Fruit fly (Drosophila melanogaster) whole organism, embryonic: ENCODE measurements around the gene kud.

Experiments
- C15 ChIP-seq: fragments of 200-800 bp; sonication (Bioruptor generic); IDR thresholded peaks from 3 replicates; pipeline ENCODE4 v1.3.6; 2022; ENCODE audit warnings: missing biosample characterization, missing genetic modification characterization
- CG10274 ChIP-seq: fragments of 200-800 bp; sonication (Bioruptor generic); optimal IDR thresholded peaks from 3 replicates; lab custom pipeline; 2017; ENCODE audit warnings: missing biosample characterization, mild to moderate bottlenecking, missing genetic modification characterization
- CG11093 ChIP-seq: fragments of 200-800 bp; sonication (Bioruptor generic); IDR thresholded peaks from 3 replicates; pipeline ENCODE4 v1.3.6; 2022; ENCODE audit warnings: missing biosample characterization, missing genetic modification characterization
- CG13424 ChIP-seq: fragments of 200-800 bp; sonication (Bioruptor generic); optimal IDR thresholded peaks from 2 replicates; lab custom pipeline; 2019; ENCODE audit warnings: missing biosample characterization, mild to moderate bottlenecking, missing genetic modification characterization, moderate library complexity
- CG16779 ChIP-seq: fragments of 200-800 bp; sonication (Bioruptor generic); IDR thresholded peaks from 2 replicates; pipeline ENCODE4 v1.3.6; 2022; ENCODE audit warnings: missing biosample characterization, missing genetic modification characterization
- CG17385 ChIP-seq: fragments of 200-800 bp; sonication (Bioruptor generic); optimal IDR thresholded peaks from 3 replicates; lab custom pipeline; 2018; ENCODE audit warnings: missing biosample characterization, mild to moderate bottlenecking, missing genetic modification characterization
- CG18262 ChIP-seq: fragments of 200-800 bp; optimal IDR thresholded peaks from 3 replicates; lab custom pipeline; 2019; ENCODE audit warnings: missing biosample characterization, mild to moderate bottlenecking, missing genetic modification characterization, moderate library complexity
- CG31224 ChIP-seq: fragments of 200-800 bp; sonication (Bioruptor generic); IDR thresholded peaks from 2 replicates; pipeline ENCODE4 v1.3.6; 2022; ENCODE audit warnings: missing biosample characterization, missing genetic modification characterization
- CG31365 ChIP-seq: fragments of 200-800 bp; sonication (Bioruptor generic); optimal IDR thresholded peaks from 2 replicates; lab custom pipeline; 2018; ENCODE audit warnings: missing biosample characterization, mild to moderate bottlenecking, missing genetic modification characterization
- CG3163 ChIP-seq: fragments of 200-800 bp; sonication (Bioruptor generic); optimal IDR thresholded peaks from 3 replicates; lab custom pipeline; 2016; ENCODE audit warnings: missing biosample characterization, missing genetic modification characterization
- CG4617 ChIP-seq: fragments of 200-800 bp; sonication (Bioruptor generic); optimal IDR thresholded peaks from 3 replicates; lab custom pipeline; 2016; ENCODE audit warnings: missing biosample characterization, missing genetic modification characterization, borderline replicate concordance
- CG6254 ChIP-seq: fragments of 200-800 bp; sonication (Bioruptor generic); optimal IDR thresholded peaks from 3 replicates; lab custom pipeline; 2017; ENCODE audit warnings: mild to moderate bottlenecking, missing biosample characterization, missing genetic modification reagents, missing genetic modification characterization
- CG6654 ChIP-seq: fragments of 200-800 bp; sonication (Bioruptor generic); optimal IDR thresholded peaks from 2 replicates; lab custom pipeline; 2017; ENCODE audit warnings: missing biosample characterization, mild to moderate bottlenecking, missing genetic modification characterization
- CG9797 ChIP-seq: fragments of 200-800 bp; sonication (Bioruptor generic); optimal IDR thresholded peaks from 3 replicates; lab custom pipeline; 2018; ENCODE audit warnings: missing biosample characterization, mild to moderate bottlenecking, missing genetic modification characterization
- D19B ChIP-seq: fragments of 200-800 bp; sonication (Bioruptor generic); optimal IDR thresholded peaks from 2 replicates; lab custom pipeline; 2017; ENCODE audit warnings: missing biosample characterization, mild to moderate bottlenecking, missing genetic modification characterization
- Dbx ChIP-seq: fragments of 200-800 bp; sonication (Bioruptor generic); IDR thresholded peaks from 3 replicates; pipeline ENCODE4 v1.3.6; 2022; ENCODE audit warnings: missing biosample characterization, missing genetic modification characterization
- Deaf1 ChIP-seq: fragments of 200-800 bp; optimal IDR thresholded peaks from 3 replicates; lab custom pipeline; 2019; ENCODE audit warnings: missing biosample characterization, mild to moderate bottlenecking, missing genetic modification characterization, moderate library complexity
- Drgx ChIP-seq: fragments of 200-800 bp; sonication (Bioruptor generic); IDR thresholded peaks from 2 replicates; pipeline ENCODE4 v1.3.6; 2022; ENCODE audit warnings: missing biosample characterization, missing genetic modification characterization
- Gsc ChIP-seq: fragments of 200-800 bp; sonication (Bioruptor generic); IDR thresholded peaks from 2 replicates; pipeline ENCODE4 v1.3.6; 2022; ENCODE audit warnings: missing biosample characterization, missing genetic modification characterization
- H2.0 ChIP-seq: fragments of 200-800 bp; sonication (Bioruptor generic); IDR thresholded peaks from 2 replicates; pipeline ENCODE4 v1.3.6; 2022; ENCODE audit warnings: missing biosample characterization, missing genetic modification characterization
- HLHmδ ChIP-seq: fragments of 200-800 bp; sonication (Bioruptor generic); optimal IDR thresholded peaks from 2 replicates; lab custom pipeline; 2018; ENCODE audit warnings: missing biosample characterization, mild to moderate bottlenecking, missing genetic modification characterization, moderate library complexity
- Hr39 ChIP-seq: fragments of >200 bp; optimal IDR thresholded peaks from 2 replicates; lab custom pipeline; 2017
- Hr51 ChIP-seq, 2 experiments: fragments of 200-800 bp; sonication (Bioruptor generic); optimal IDR thresholded peaks; 2 replicates in 1 of 2; 3 replicates in 1 of 2; lab custom pipeline; 2016 to 2018; ENCODE audit warnings: missing biosample characterization in 2 of 2, missing genetic modification characterization in 2 of 2, mild to moderate bottlenecking in 1 of 2, moderate library complexity in 1 of 2
- Hsf ChIP-seq: fragments of 200-800 bp; sonication (Bioruptor generic); optimal IDR thresholded peaks from 3 replicates; lab custom pipeline; 2016; ENCODE audit warnings: missing biosample characterization, missing genetic modification characterization
- Med ChIP-seq: fragments of 200-800 bp; sonication (Bioruptor generic); peaks from one replicate; lab custom pipeline; 2016; ENCODE audit warnings: missing biosample characterization, missing genetic modification characterization, mild to moderate bottlenecking, inconsistent platforms, moderate library complexity
- Nf-YC ChIP-seq: fragments of 200-800 bp; optimal IDR thresholded peaks from 3 replicates; lab custom pipeline; 2019; ENCODE audit warnings: missing biosample characterization, mild to moderate bottlenecking, missing genetic modification characterization, moderate library complexity
- Sin3A ChIP-seq: fragments of >200 bp; optimal IDR thresholded peaks from 2 replicates; lab custom pipeline; 2018
- ato ChIP-seq: fragments of 200-800 bp; sonication (Bioruptor generic); IDR thresholded peaks from 2 replicates; pipeline ENCODE4 v1.3.6; 2022; ENCODE audit warnings: missing biosample characterization, missing genetic modification characterization; ENCODE audit not compliant: partially characterized antibody
- bbx ChIP-seq: fragments of 200-800 bp; sonication (Bioruptor generic); IDR thresholded peaks from 2 replicates; pipeline ENCODE4 v1.3.6; 2022; ENCODE audit warnings: missing biosample characterization, missing genetic modification characterization; ENCODE audit not compliant: partially characterized antibody
- bowl ChIP-seq: fragments of 200-800 bp; sonication (Bioruptor generic); IDR thresholded peaks from 2 replicates; pipeline ENCODE4 v1.3.6; 2022; ENCODE audit warnings: missing biosample characterization, missing genetic modification characterization
- br ChIP-seq: fragments of >200 bp; optimal IDR thresholded peaks from 2 replicates; lab custom pipeline; 2017
- da ChIP-seq: fragments of 200-800 bp; sonication (Bioruptor generic); optimal IDR thresholded peaks from 2 replicates; lab custom pipeline; 2016; ENCODE audit warnings: missing biosample characterization, missing genetic modification characterization
- esg ChIP-seq: fragments of 200-800 bp; sonication (Bioruptor generic); conservative IDR thresholded peaks from 2 replicates; pipeline ENCODE4 v1.3.6; 2022; ENCODE audit warnings: missing biosample characterization, missing genetic modification characterization
- fd102C ChIP-seq: fragments of 200-800 bp; sonication (Bioruptor generic); optimal IDR thresholded peaks from 2 replicates; lab custom pipeline; 2018; ENCODE audit warnings: missing biosample characterization, mild to moderate bottlenecking, missing genetic modification characterization, moderate library complexity
- gem ChIP-seq: fragments of 200-800 bp; sonication (Bioruptor generic); optimal IDR thresholded peaks from 2 replicates; lab custom pipeline; 2019; ENCODE audit warnings: missing biosample characterization, mild to moderate bottlenecking, missing genetic modification characterization, moderate library complexity
- grau ChIP-seq: fragments of 200-800 bp; optimal IDR thresholded peaks from 3 replicates; lab custom pipeline; 2019; ENCODE audit warnings: missing biosample characterization, mild to moderate bottlenecking, missing genetic modification characterization, moderate library complexity
- grn ChIP-seq: fragments of 200-800 bp; sonication (Bioruptor generic); optimal IDR thresholded peaks from 3 replicates; lab custom pipeline; 2017; ENCODE audit warnings: missing biosample characterization, missing genetic modification characterization
- hbn ChIP-seq: fragments of 200-800 bp; sonication (Bioruptor generic); IDR thresholded peaks from 2 replicates; pipeline ENCODE4 v1.3.6; 2022; ENCODE audit warnings: missing biosample characterization, missing genetic modification characterization; ENCODE audit not compliant: partially characterized antibody
- kay ChIP-seq: fragments of 200-800 bp; sonication (Bioruptor generic); optimal IDR thresholded peaks from 2 replicates; lab custom pipeline; 2016; ENCODE audit warnings: missing biosample characterization, missing genetic modification characterization
- lab ChIP-seq: fragments of 200-800 bp; sonication (Bioruptor generic); optimal IDR thresholded peaks from 3 replicates; lab custom pipeline; 2017; ENCODE audit warnings: missing biosample characterization, missing genetic modification characterization, mild to moderate bottlenecking, moderate library complexity, missing genetic modification reagents
- nmo ChIP-seq: fragments of 200-800 bp; sonication (Bioruptor generic); optimal IDR thresholded peaks from 2 replicates; lab custom pipeline; 2018; ENCODE audit warnings: missing biosample characterization, mild to moderate bottlenecking, missing genetic modification characterization, moderate library complexity
- org-1 ChIP-seq: fragments of 200-800 bp; sonication (Bioruptor generic); optimal IDR thresholded peaks from 2 replicates; lab custom pipeline; 2017; ENCODE audit warnings: missing biosample characterization, missing genetic modification characterization
- repo ChIP-seq: fragments of 200-800 bp; sonication (Bioruptor generic); optimal IDR thresholded peaks from 2 replicates; lab custom pipeline; 2016; ENCODE audit warnings: missing biosample characterization, missing genetic modification characterization
- sd ChIP-seq: fragments of 200-800 bp; sonication (Bioruptor generic); optimal IDR thresholded peaks from 3 replicates; lab custom pipeline; 2018; ENCODE audit warnings: missing biosample characterization, mild to moderate bottlenecking, missing genetic modification characterization, moderate library complexity
- slbo ChIP-seq: fragments of 200-800 bp; sonication (Bioruptor generic); IDR thresholded peaks from 2 replicates; pipeline ENCODE4 v1.3.6; 2022; ENCODE audit warnings: missing biosample characterization, missing genetic modification characterization
- sr ChIP-seq: fragments of 200-800 bp; sonication (Bioruptor generic); IDR thresholded peaks from 3 replicates; pipeline ENCODE4 v1.3.6; 2022; ENCODE audit warnings: missing biosample characterization, missing genetic modification characterization
- trem ChIP-seq: fragments of 200-800 bp; optimal IDR thresholded peaks from 3 replicates; lab custom pipeline; 2019; ENCODE audit warnings: missing biosample characterization, mild to moderate bottlenecking, missing genetic modification characterization, moderate library complexity
- trh ChIP-seq: fragments of 200-800 bp; sonication (Bioruptor generic); optimal IDR thresholded peaks from 2 replicates; lab custom pipeline; 2016; ENCODE audit warnings: missing biosample characterization, missing genetic modification characterization
- twi ChIP-seq: fragments of 200-800 bp; optimal IDR thresholded peaks from 2 replicates; lab custom pipeline; 2019; ENCODE audit warnings: missing biosample characterization, mild to moderate bottlenecking, missing genetic modification characterization, moderate library complexity
- zen ChIP-seq: fragments of 200-800 bp; sonication (Bioruptor generic); optimal IDR thresholded peaks from 3 replicates; lab custom pipeline; 2018; ENCODE audit warnings: missing biosample characterization, mild to moderate bottlenecking, missing genetic modification characterization, moderate library complexity
- zf30C ChIP-seq: fragments of 200-800 bp; sonication (Bioruptor generic); optimal IDR thresholded peaks from 3 replicates; lab custom pipeline; 2018; ENCODE audit warnings: missing biosample characterization, mild to moderate bottlenecking, missing genetic modification characterization

The kud gene

DNA sequence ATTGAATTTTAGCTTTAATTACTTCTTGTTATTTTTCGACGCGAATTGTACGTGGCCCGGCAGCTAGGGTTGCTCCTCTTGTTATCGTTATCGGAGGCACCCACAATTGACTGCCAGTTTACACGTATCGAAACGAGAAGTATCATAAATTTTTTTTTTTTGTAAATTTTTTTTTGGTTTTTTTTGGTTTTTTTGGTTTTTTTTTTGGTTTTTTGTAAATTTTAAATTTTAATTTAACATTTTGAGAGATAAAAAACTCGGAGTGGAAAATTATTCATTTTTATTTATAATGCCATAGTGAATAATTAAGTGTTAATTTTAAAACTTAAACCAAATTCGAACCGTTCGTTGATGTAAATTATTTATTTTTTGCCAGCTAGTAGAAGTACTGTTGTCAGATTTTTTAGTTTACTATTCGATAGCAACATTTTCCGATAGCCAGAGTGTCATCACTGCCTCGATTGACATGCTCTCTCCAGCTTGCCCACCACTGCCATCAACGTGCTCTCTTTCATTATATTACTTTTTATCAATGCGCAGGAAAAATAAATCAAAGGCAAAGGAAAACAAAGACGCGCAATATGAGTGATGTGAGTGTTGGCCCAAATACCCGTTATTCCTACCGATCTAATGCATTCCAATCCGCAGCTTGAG lies at the start of gene kud, which contains the start of gene Zcchc7 (continued):
- TF ChIP-seq zen (tag; lab: Kevin White, UChicago) (peak; percentile 33), Gsc (no peak), nmo (GFP tag; lab: Kevin White, UChicago) (peak; percentile 79), Sin3A (peak; percentile 30), Hr51 (GFP tag; optimal IDR thresholded peaks at IDR 0.05; lab: Kevin White, UChicago) (peak in 1 of 2 experiments; percentile 59), CG13424 (peak; percentile 82), CG6254 (GFP tag; lab: Kevin White, UChicago) (no peak), Drgx (GFP tag; lab: Robert Waterston, UW) (0 out of 2 replicates have a peak, but pooled peaks have one; percentile 7), Hsf (peak; percentile 62), slbo (GFP tag; lab: Robert Waterston, UW) (peak; percentile 60), Nf-YC (tag; lab: Kevin White, UChicago) (peak; percentile 79), Hr39 (no peak), org-1 (no peak), bowl (GFP tag; lab: Robert Waterston, UW) (no peak), repo (GFP tag; lab: Kevin White, UChicago) (peak; percentile 17), CG11093 (GFP tag; lab: Robert Waterston, UW) (no peak), D19B (GFP tag; lab: Kevin White, UChicago) (peak; percentile 23), hbn (no peak), trem (tag; lab: Kevin White, UChicago) (peak; percentile 70), CG18262 (peak; percentile 69), CG31365 (tag; lab: Kevin White, UChicago) (no peak), ato (GFP tag; lab: Robert Waterston, UW) (0 out of 2 replicates have a peak, but pooled peaks have one; percentile 10), br (lab: Kevin White, UChicago) (no peak), CG3163 (GFP tag; lab: Kevin White, UChicago) (peak; percentile 47), H2.0 (GFP tag; lab: Robert Waterston, UW) (no peak), CG10274 (GFP tag; lab: Kevin White, UChicago) (no peak), CG31224 (GFP tag; lab: Robert Waterston, UW) (no peak), da (GFP tag; lab: Kevin White, UChicago) (no peak), CG4617 (GFP tag; lab: Kevin White, UChicago) (peak; percentile 37), CG16779 (GFP tag; lab: Robert Waterston, UW) (no peak), twi (peak; percentile 48), fd102C (GFP tag; lab: Kevin White, UChicago) (no peak), C15 (no peak), grau (tag; lab: Kevin White, UChicago) (peak; percentile 79), lab (no peak), bbx (GFP tag; lab: Robert Waterston, UW) (peak; percentile 7; the same call in 1 of the 2 replicates), trh (GFP tag; lab: Kevin White, UChicago) (no peak), Dbx (GFP tag; lab: Robert Waterston, UW) (peak; percentile 28; the same call in 1 of the 3 replicates), kay (GFP tag; lab: Kevin White, UChicago) (peak; percentile 38), sd (tag; lab: Kevin White, UChicago) (no peak), HLHmδ (GFP tag; lab: Kevin White, UChicago) (no peak), zf30C (peak; percentile 17), esg (GFP tag; lab: Robert Waterston, UW) (no peak; the same call in 1 of the 2 replicates), CG9797 (GFP tag; lab: Kevin White, UChicago) (peak; percentile 24), sr (GFP tag; lab: Robert Waterston, UW) (no peak), gem (no peak), CG6654 (GFP tag; lab: Kevin White, UChicago) (no peak), Med (GFP tag; lab: Kevin White, UChicago) (peak; percentile 87), CG17385 (GFP tag; lab: Kevin White, UChicago) (peak; percentile 59), grn (GFP tag; lab: Kevin White, UChicago) (no peak), Deaf1 (tag; lab: Kevin White, UChicago) (no peak)
